Worm (Caenorhabditis elegans) whole organism, L2 larva: ENCODE results near the gene K11H12.11.

Source experiments
- ama-1 ChIP-seq: fragments of 150-350 bp; optimal IDR thresholded peaks from 2 replicates; lab custom pipeline; 2018; ENCODE audit warnings: inconsistent platforms
- blmp-1 ChIP-seq: sonication (generic microtip); optimal IDR thresholded peaks from 2 replicates; lab custom pipeline; 2017; ENCODE audit warnings: missing genetic modification characterization, mild to moderate bottlenecking, missing compliant biosample characterization, antibody characterized with exemption, moderate library complexity; ENCODE audit not compliant: insufficient read depth
- ceh-16 ChIP-seq: fragments of 150-350 bp; optimal IDR thresholded peaks from 2 replicates; lab custom pipeline; 2014; ENCODE audit warnings: missing biosample characterization, missing genetic modification characterization
- ceh-82 ChIP-seq: fragments of 150-350 bp; optimal IDR thresholded peaks from 2 replicates; lab custom pipeline; 2014; ENCODE audit warnings: missing biosample characterization, missing genetic modification characterization
- elt-3 ChIP-seq: sonication (generic microtip); optimal IDR thresholded peaks from 2 replicates; lab custom pipeline; 2017; ENCODE audit warnings: missing biosample characterization, missing genetic modification characterization
- lin-13 ChIP-seq: fragments of 150-350 bp; optimal IDR thresholded peaks from 2 replicates; lab custom pipeline; 2014; ENCODE audit warnings: missing biosample characterization, missing genetic modification reagents, missing genetic modification characterization
- lsy-2 ChIP-seq, 2 experiments: fragments of 150-350 bp in 1 of 2; sonication (generic microtip) in 1 of 2; optimal IDR thresholded peaks; 2 replicates each; lab custom pipeline; 2014 to 2017; ENCODE audit warnings: missing biosample characterization in 2 of 2, missing genetic modification characterization in 2 of 2
- mdl-1 ChIP-seq, 2 experiments: fragments of 150-350 bp in 1 of 2; sonication (generic microtip) in 1 of 2; optimal IDR thresholded peaks; 2 replicates each; lab custom pipeline; 2017; ENCODE audit warnings: missing biosample characterization in 2 of 2, missing genetic modification characterization in 2 of 2
- peb-1 ChIP-seq: fragments of 150-350 bp; optimal IDR thresholded peaks from 2 replicates; lab custom pipeline; 2014; ENCODE audit warnings: missing biosample characterization, missing genetic modification characterization
- snpc-4 ChIP-seq: fragments of 150-350 bp; optimal IDR thresholded peaks from 2 replicates; lab custom pipeline; 2014; ENCODE audit warnings: missing biosample characterization, missing genetic modification characterization
- unc-39 ChIP-seq: fragments of 150-350 bp; optimal IDR thresholded peaks from 2 replicates; lab custom pipeline; 2014; ENCODE audit warnings: missing biosample characterization, missing genetic modification characterization
- unc-62 ChIP-seq: fragments of 150-350 bp; optimal IDR thresholded peaks from 2 replicates; lab custom pipeline; 2014; ENCODE audit warnings: missing biosample characterization, missing genetic modification reagents, missing genetic modification characterization

DNA sequence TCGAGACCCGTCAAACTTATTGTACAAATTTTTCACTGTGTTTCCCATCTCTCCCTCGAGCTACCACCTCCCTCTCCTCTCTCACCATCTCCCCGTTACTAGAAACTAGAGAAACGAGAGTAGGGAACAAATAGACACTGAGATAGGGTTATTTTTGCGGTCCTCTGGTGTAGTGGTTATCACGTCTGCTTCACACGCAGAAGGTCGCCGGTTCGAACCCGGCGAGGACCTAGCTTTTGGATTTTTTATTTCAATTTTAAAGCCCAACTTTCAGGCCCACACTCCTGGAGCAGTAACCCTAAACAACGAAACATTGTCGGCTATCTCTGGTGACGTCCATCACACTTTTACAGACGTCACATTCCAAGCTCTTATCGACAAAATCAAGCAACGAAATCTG lies 50.0 kb downstream of the K11H12.11 start:
- peak in 1 of 2 experiments; percentile 62 for TF ChIP-seq lsy-2 (tag; optimal IDR thresholded peaks at IDR 0.05; lab: Kevin White, UChicago)
- peak; percentile 55 for TF ChIP-seq lin-13 (GFP tag; lab: Kevin White, UChicago)
- peak; percentile 3 for TF ChIP-seq snpc-4
- no peak for TF ChIP-seq unc-39 (tag; lab: Kevin White, UChicago)
- TF ChIP-seq blmp-1 (tag; lab: Kevin White, UChicago): no peak
- TF ChIP-seq unc-62 (GFP tag; lab: Kevin White, UChicago): no peak
- no peak for TF ChIP-seq elt-3 (tag; lab: Kevin White, UChicago)
- no peak for TF ChIP-seq ama-1
- no peak for TF ChIP-seq ceh-82 (tag; lab: Kevin White, UChicago)
- no peak for TF ChIP-seq peb-1 (tag; lab: Kevin White, UChicago)
- no peak for TF ChIP-seq ceh-16
- TF ChIP-seq mdl-1 (tag; optimal IDR thresholded peaks at IDR 0.05; lab: Kevin White, UChicago): no peak
